Fruit fly (Drosophila melanogaster): ENCODE data around the gene Gnmt.

dm6 chr3R:12652736-12653135 is 21.7 kb upstream of the Gnmt start:
- TF ChIP-seq insv (optimal IDR thresholded peaks at IDR 0.05) (no peak), ttk (optimal IDR thresholded peaks at IDR 0.05) (no peak), h (optimal IDR thresholded peaks at IDR 0.05) (no peak), Myc (optimal IDR thresholded peaks at IDR 0.05) (no peak), Sin3A (optimal IDR thresholded peaks at IDR 0.05) (no peak), psq (optimal IDR thresholded peaks at IDR 0.05) (no peak)
